Fruit fly (Drosophila melanogaster) whole organism, embryonic: ENCODE results near the gene Fas3.
A peak's percentile ranks its signal among the peaks of the same experiment; 100 is the strongest.

Experiments
- Abd-B ChIP-seq: fragments of 200-800 bp; sonication (Bioruptor generic); optimal IDR thresholded peaks from 2 replicates; lab custom pipeline; 2018; ENCODE audit warnings: missing biosample characterization, mild to moderate bottlenecking, missing genetic modification characterization, moderate library complexity
- Awh ChIP-seq: fragments of 200-800 bp; sonication (Bioruptor generic); IDR thresholded peaks from 2 replicates; pipeline ENCODE4, ENCODE4 v1.3.6; 2022; ENCODE audit warnings: missing biosample characterization, missing genetic modification characterization
- CG1024 ChIP-seq: fragments of 200-800 bp; sonication (Bioruptor generic); IDR thresholded peaks from 2 replicates; pipeline ENCODE4 v1.3.6; 2022; ENCODE audit warnings: missing biosample characterization, missing genetic modification characterization
- CG10462 ChIP-seq: fragments of 200-800 bp; sonication (Bioruptor generic); optimal IDR thresholded peaks from 2 replicates; lab custom pipeline; 2016; ENCODE audit warnings: missing biosample characterization, missing genetic modification characterization
- CG11560 ChIP-seq: fragments of 200-800 bp; sonication (Bioruptor generic); IDR thresholded peaks from 3 replicates; pipeline ENCODE4 v1.3.6; 2022; ENCODE audit warnings: missing biosample characterization, missing genetic modification characterization
- CG12219 ChIP-seq: fragments of 200-800 bp; sonication (Bioruptor generic); optimal IDR thresholded peaks from 3 replicates; lab custom pipeline; 2018; ENCODE audit warnings: missing biosample characterization, mild to moderate bottlenecking, missing genetic modification characterization
- CG12744 ChIP-seq: fragments of 200-800 bp; sonication (Bioruptor generic); optimal IDR thresholded peaks from 2 replicates; lab custom pipeline; 2016; ENCODE audit warnings: missing biosample characterization, missing genetic modification characterization
- CG13287 ChIP-seq: fragments of 200-800 bp; sonication (Bioruptor generic); IDR thresholded peaks from 2 replicates; pipeline ENCODE4 v1.3.6; 2022; ENCODE audit warnings: missing biosample characterization, missing genetic modification characterization; ENCODE audit not compliant: partially characterized antibody
- CG13624 ChIP-seq: fragments of 200-800 bp; sonication (Bioruptor generic); optimal IDR thresholded peaks from 2 replicates; lab custom pipeline; 2016; ENCODE audit warnings: missing biosample characterization, missing genetic modification characterization
- CG14050 ChIP-seq: fragments of 200-800 bp; sonication (Bioruptor generic); IDR thresholded peaks from 3 replicates; pipeline ENCODE4 v1.3.6; 2022; ENCODE audit warnings: missing biosample characterization, missing genetic modification characterization
- CG1792 ChIP-seq: fragments of 200-800 bp; sonication (Bioruptor generic); optimal IDR thresholded peaks from 2 replicates; lab custom pipeline; 2016; ENCODE audit warnings: missing biosample characterization, missing genetic modification characterization
- CG2712 ChIP-seq: fragments of 200-800 bp; optimal IDR thresholded peaks from 3 replicates; lab custom pipeline; 2019; ENCODE audit warnings: missing biosample characterization, mild to moderate bottlenecking, missing genetic modification characterization, moderate library complexity
- CG2889 ChIP-seq: fragments of 200-800 bp; sonication (Bioruptor generic); IDR thresholded peaks from 3 replicates; pipeline ENCODE4 v1.3.6; 2022; ENCODE audit warnings: missing biosample characterization, missing genetic modification characterization
- CG3407 ChIP-seq: fragments of 200-800 bp; sonication (Bioruptor generic); optimal IDR thresholded peaks from 2 replicates; lab custom pipeline; 2018; ENCODE audit warnings: missing biosample characterization, mild to moderate bottlenecking, missing genetic modification characterization
- CG34376 ChIP-seq: fragments of 200-800 bp; sonication (Bioruptor generic); optimal IDR thresholded peaks from 2 replicates; lab custom pipeline; 2018; ENCODE audit warnings: missing biosample characterization, mild to moderate bottlenecking, missing genetic modification characterization
- CG4328 ChIP-seq: fragments of 200-800 bp; sonication (Bioruptor generic); optimal IDR thresholded peaks from 3 replicates; lab custom pipeline; 2017; ENCODE audit warnings: missing biosample characterization, missing genetic modification reagents, missing genetic modification characterization
- CG43689 ChIP-seq: fragments of 200-800 bp; sonication (Bioruptor generic); IDR thresholded peaks from 2 replicates; pipeline ENCODE4 v1.3.6; 2022; ENCODE audit warnings: missing biosample characterization, missing genetic modification characterization
- CoRest ChIP-seq: fragments of 200-800 bp; sonication (Bioruptor generic); optimal IDR thresholded peaks from 3 replicates; lab custom pipeline; 2018; ENCODE audit warnings: missing biosample characterization, mild to moderate bottlenecking, missing genetic modification characterization, moderate library complexity
- Dbx ChIP-seq: fragments of 200-800 bp; sonication (Bioruptor generic); IDR thresholded peaks from 3 replicates; pipeline ENCODE4 v1.3.6; 2022; ENCODE audit warnings: missing biosample characterization, missing genetic modification characterization
- Dip2 ChIP-seq: fragments of 200-800 bp; sonication (Bioruptor generic); IDR thresholded peaks from 2 replicates; pipeline ENCODE4 v1.3.6; 2022; ENCODE audit warnings: missing biosample characterization, missing genetic modification characterization
- Dp ChIP-seq: fragments of 200-800 bp; sonication (Bioruptor generic); optimal IDR thresholded peaks from 2 replicates; lab custom pipeline; 2018; ENCODE audit warnings: missing biosample characterization, mild to moderate bottlenecking, missing genetic modification characterization, moderate library complexity
- Fer3 ChIP-seq: fragments of 200-800 bp; sonication (Bioruptor generic); optimal IDR thresholded peaks from 2 replicates; lab custom pipeline; 2018; ENCODE audit warnings: missing biosample characterization, mild to moderate bottlenecking, missing genetic modification characterization, moderate library complexity
- HLH3B ChIP-seq: fragments of 200-800 bp; sonication (Bioruptor generic); IDR thresholded peaks from 2 replicates; pipeline ENCODE4 v1.3.6; 2022; ENCODE audit warnings: missing biosample characterization, missing genetic modification characterization
- Meics ChIP-seq: fragments of 200-800 bp; sonication (Bioruptor generic); optimal IDR thresholded peaks from 2 replicates; lab custom pipeline; 2017; ENCODE audit warnings: missing biosample characterization, mild to moderate bottlenecking, missing genetic modification characterization
- Myb ChIP-seq: fragments of 200-800 bp; sonication (Bioruptor generic); optimal IDR thresholded peaks from 2 replicates; lab custom pipeline; 2016; ENCODE audit warnings: missing biosample characterization, missing genetic modification characterization
- NC2β ChIP-seq: fragments of 200-800 bp; sonication (Bioruptor generic); optimal IDR thresholded peaks from 2 replicates; lab custom pipeline; 2016; ENCODE audit warnings: missing biosample characterization, missing genetic modification characterization
- NK7.1 ChIP-seq: fragments of 200-800 bp; sonication (Bioruptor generic); optimal IDR thresholded peaks from 3 replicates; lab custom pipeline; 2016; ENCODE audit warnings: missing biosample characterization, missing genetic modification characterization
- Nf-YC ChIP-seq: fragments of 200-800 bp; optimal IDR thresholded peaks from 3 replicates; lab custom pipeline; 2019; ENCODE audit warnings: missing biosample characterization, mild to moderate bottlenecking, missing genetic modification characterization, moderate library complexity
- Poxn ChIP-seq: fragments of 200-800 bp; sonication (Bioruptor generic); IDR thresholded peaks from 2 replicates; pipeline ENCODE4 v1.3.6; 2022; ENCODE audit warnings: missing biosample characterization, missing genetic modification characterization
- Ssrp ChIP-seq: fragments of 200-800 bp; sonication (Bioruptor generic); optimal IDR thresholded peaks from 2 replicates; lab custom pipeline; 2018; ENCODE audit warnings: missing biosample characterization, mild to moderate bottlenecking, missing genetic modification characterization, moderate library complexity
- ara ChIP-seq: fragments of 200-800 bp; sonication (Bioruptor generic); IDR thresholded peaks from 2 replicates; pipeline ENCODE4 v1.3.6; 2022; ENCODE audit warnings: missing biosample characterization, missing genetic modification characterization
- ase ChIP-seq: fragments of 200-800 bp; sonication (Bioruptor generic); IDR thresholded peaks from 3 replicates; pipeline ENCODE4 v1.3.6; 2022; ENCODE audit warnings: missing biosample characterization, missing genetic modification characterization
- ato ChIP-seq: fragments of 200-800 bp; sonication (Bioruptor generic); IDR thresholded peaks from 2 replicates; pipeline ENCODE4 v1.3.6; 2022; ENCODE audit warnings: missing biosample characterization, missing genetic modification characterization; ENCODE audit not compliant: partially characterized antibody
- bab2 ChIP-seq: fragments of 200-800 bp; sonication (Bioruptor generic); optimal IDR thresholded peaks from 2 replicates; lab custom pipeline; 2016; ENCODE audit warnings: missing biosample characterization, missing genetic modification characterization
- btn ChIP-seq: fragments of 200-800 bp; sonication (Bioruptor generic); optimal IDR thresholded peaks from 2 replicates; lab custom pipeline; 2016; ENCODE audit warnings: missing biosample characterization, missing genetic modification characterization
- chif ChIP-seq, 2 experiments: fragments of 200-800 bp; sonication (Bioruptor generic); optimal IDR thresholded peaks; 3 replicates each; lab custom pipeline; 2016; ENCODE audit warnings: missing biosample characterization in 2 of 2, missing genetic modification characterization in 2 of 2
- corto ChIP-seq: fragments of 200-800 bp; sonication (Bioruptor generic); optimal IDR thresholded peaks from 2 replicates; lab custom pipeline; 2016; ENCODE audit warnings: missing biosample characterization, mild to moderate bottlenecking, missing genetic modification characterization, moderate library complexity
- dati ChIP-seq: fragments of 200-800 bp; sonication (Bioruptor generic); IDR thresholded peaks from 2 replicates; pipeline ENCODE4 v1.3.6; 2022; ENCODE audit warnings: missing biosample characterization, missing genetic modification characterization
- exex ChIP-seq: fragments of 200-800 bp; sonication (Bioruptor generic); optimal IDR thresholded peaks from 4 replicates; lab custom pipeline; 2018; ENCODE audit warnings: missing biosample characterization, mild to moderate bottlenecking, missing genetic modification characterization, moderate library complexity
- fd64A ChIP-seq: fragments of 200-800 bp; sonication (Bioruptor generic); optimal IDR thresholded peaks from 3 replicates; lab custom pipeline; 2018; ENCODE audit warnings: missing biosample characterization, mild to moderate bottlenecking, missing genetic modification characterization
- klu ChIP-seq: fragments of 200-800 bp; sonication (Bioruptor generic); IDR thresholded peaks from 2 replicates; pipeline ENCODE4 v1.3.6; 2022; ENCODE audit warnings: missing biosample characterization, missing genetic modification characterization
- lola ChIP-seq, 3 experiments: fragments of >200 bp in 2 of 3; fragments of 200-800 bp in 1 of 3; sonication (Bioruptor generic) in 1 of 3; optimal IDR thresholded peaks; 2 replicates each; lab custom pipeline; 2017 to 2019; ENCODE audit warnings: missing biosample characterization in 3 of 3, missing genetic modification characterization in 3 of 3, mild to moderate bottlenecking in 1 of 3, moderate library complexity in 1 of 3
- lov ChIP-seq, 2 experiments: fragments of 200-800 bp in 1 of 2; fragments of >200 bp in 1 of 2; sonication (Bioruptor generic) in 1 of 2; IDR thresholded peaks in 1 of 2; optimal IDR thresholded peaks in 1 of 2; 2 replicates in 1 of 2; 3 replicates in 1 of 2; pipeline versions ENCODE4 v1.3.6 to Lab custom; 2017 to 2022; ENCODE audit warnings: missing biosample characterization in 1 of 2, missing genetic modification characterization in 1 of 2
- nmo ChIP-seq: fragments of 200-800 bp; sonication (Bioruptor generic); optimal IDR thresholded peaks from 2 replicates; lab custom pipeline; 2018; ENCODE audit warnings: missing biosample characterization, mild to moderate bottlenecking, missing genetic modification characterization, moderate library complexity
- odd ChIP-seq: fragments of 200-800 bp; sonication (Bioruptor generic); optimal IDR thresholded peaks from 2 replicates; lab custom pipeline; 2017; ENCODE audit warnings: missing biosample characterization, mild to moderate bottlenecking, missing genetic modification characterization
- peb ChIP-seq: fragments of 200-800 bp; sonication (Bioruptor generic); IDR thresholded peaks from 2 replicates; pipeline ENCODE4 v1.3.6; 2022; ENCODE audit warnings: missing biosample characterization, missing genetic modification characterization
- pzg ChIP-seq: fragments of 200-800 bp; sonication (Bioruptor generic); optimal IDR thresholded peaks from 3 replicates; lab custom pipeline; 2018; ENCODE audit warnings: missing biosample characterization, mild to moderate bottlenecking, missing genetic modification characterization, moderate library complexity
- sim ChIP-seq: fragments of 200-800 bp; sonication (Bioruptor generic); IDR thresholded peaks from 2 replicates; pipeline ENCODE4 v1.3.6; 2022; ENCODE audit warnings: missing biosample characterization, missing genetic modification characterization
- sisA ChIP-seq: fragments of 200-800 bp; sonication (Bioruptor generic); IDR thresholded peaks from 2 replicates; pipeline ENCODE4 v1.3.6; 2022; ENCODE audit warnings: missing biosample characterization, missing genetic modification characterization
- wdn ChIP-seq: fragments of 200-800 bp; sonication (Bioruptor generic); IDR thresholded peaks from 2 replicates; pipeline ENCODE4 v1.3.6; 2022; ENCODE audit warnings: missing biosample characterization, missing genetic modification characterization
- zen2 ChIP-seq: fragments of 200-800 bp; sonication (Bioruptor generic); IDR thresholded peaks from 3 replicates; pipeline ENCODE4 v1.3.6; 2022; ENCODE audit warnings: missing biosample characterization, missing genetic modification characterization; ENCODE audit not compliant: partially characterized antibody

Gene Fas3

DNA sequence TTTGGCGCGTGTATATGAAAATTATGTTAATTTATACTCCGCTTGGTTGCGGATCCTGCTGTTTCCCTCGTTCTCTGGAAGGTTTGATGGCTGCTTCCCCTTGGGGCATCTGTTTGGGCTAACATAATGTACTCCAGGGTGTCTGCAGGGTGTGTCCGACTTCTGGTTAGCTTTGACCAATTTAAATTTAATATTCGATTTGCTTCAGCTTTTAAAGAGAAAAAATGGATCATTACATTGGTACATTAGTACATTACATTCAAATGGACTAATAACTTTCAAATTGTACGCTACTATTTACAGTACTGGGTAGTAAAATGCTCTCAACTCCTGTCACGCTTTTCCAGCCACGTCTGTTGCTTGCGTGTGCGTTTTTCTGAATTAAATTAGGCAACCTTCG, 57.2 kb downstream of the Fas3 start (continued):
- TF ChIP-seq bab2 (GFP tag; lab: Kevin White, UChicago) (peak; percentile 11), CG1024 (GFP tag; lab: Robert Waterston, UW) (no peak), Poxn (GFP tag; lab: Robert Waterston, UW) (no peak), Dp (no peak), Meics (GFP tag; lab: Kevin White, UChicago) (peak; percentile 61), zen2 (GFP tag; lab: Robert Waterston, UW) (no peak), ato (no peak), CG43689 (GFP tag; lab: Robert Waterston, UW) (no peak), CG12744 (GFP tag; lab: Kevin White, UChicago) (peak; percentile 6), lov (optimal IDR thresholded peaks at IDR 0.05; lab: Kevin White, UChicago) (no peak), lov (GFP tag; IDR thresholded peaks at IDR 0.05; lab: Robert Waterston, UW) (no peak), Nf-YC (no peak), fd64A (GFP tag; lab: Kevin White, UChicago) (no peak), Dbx (GFP tag; lab: Robert Waterston, UW) (no peak), CG13287 (GFP tag; lab: Robert Waterston, UW) (no peak), CG2712 (tag; lab: Kevin White, UChicago) (peak; percentile 48), corto (GFP tag; lab: Kevin White, UChicago) (no peak), pzg (GFP tag; lab: Kevin White, UChicago) (no peak), CoRest (peak; percentile 48), Dip2 (no peak), peb (GFP tag; lab: Robert Waterston, UW) (no peak), ara (no peak), CG2889 (GFP tag; lab: Robert Waterston, UW) (no peak), HLH3B (0 out of 2 replicates have a peak, but pooled peaks have one; percentile 30), CG12219 (GFP tag; lab: Kevin White, UChicago) (peak; percentile 39), ase (GFP tag; lab: Robert Waterston, UW) (peak; percentile 39; the same call in 1 of the 3 replicates), Fer3 (tag; lab: Kevin White, UChicago) (peak; percentile 56), klu (GFP tag; lab: Robert Waterston, UW) (no peak), nmo (GFP tag; lab: Kevin White, UChicago) (peak; percentile 44), CG3407 (no peak), sim (GFP tag; lab: Robert Waterston, UW) (no peak), CG14050 (GFP tag; lab: Robert Waterston, UW) (peak; percentile 14; the same call in 1 of the 3 replicates), Awh (GFP tag; lab: Robert Waterston, UW) (no peak), Abd-B (no peak), CG10462 (no peak), dati (no peak), Ssrp (peak; percentile 16), chif (GFP tag; optimal IDR thresholded peaks at IDR 0.05; lab: Kevin White, UChicago) (peak; percentile 20 to 29), sisA (GFP tag; lab: Robert Waterston, UW) (peak; percentile 48), CG34376 (GFP tag; lab: Kevin White, UChicago) (no peak), exex (no peak), odd (GFP tag; lab: Kevin White, UChicago) (no peak), CG1792 (GFP tag; lab: Kevin White, UChicago) (no peak), CG13624 (GFP tag; lab: Kevin White, UChicago) (peak; percentile 51), btn (GFP tag; lab: Kevin White, UChicago) (no peak), Myb (peak; percentile 20), CG11560 (no peak), NK7.1 (no peak), wdn (GFP tag; lab: Robert Waterston, UW) (0 out of 2 replicates have a peak, but pooled peaks have one; percentile 19), NC2β (GFP tag; lab: Kevin White, UChicago) (no peak), CG4328 (GFP tag; lab: Kevin White, UChicago) (no peak), lola (GFP tag; optimal IDR thresholded peaks at IDR 0.05; lab: Kevin White, UChicago) (no peak)
